Worm (Caenorhabditis elegans) whole organism, L1 larva: Measurements from ENCODE around the gene col-152.

Source experiments
- grh-1 ChIP-seq: fragments of 200-800 bp; sonication (Bioruptor generic); IDR thresholded peaks from 2 replicates; pipeline ENCODE4 v1.3.6; 2022; ENCODE audit warnings: missing genetic modification reagents, missing genetic modification characterization, missing compliant biosample characterization
- mdl-1 ChIP-seq, 2 experiments: fragments of 150-350 bp; optimal IDR thresholded peaks; 2 replicates each; lab custom pipeline; 2014 to 2017; ENCODE audit warnings: missing biosample characterization in 2 of 2, missing genetic modification characterization in 2 of 2, inconsistent platforms in 1 of 2
- skn-1 ChIP-seq: fragments of 150-350 bp; optimal IDR thresholded peaks from 2 replicates; lab custom pipeline; 2014; ENCODE audit warnings: missing biosample characterization, missing genetic modification characterization
- unc-130 ChIP-seq: fragments of 150-350 bp; optimal IDR thresholded peaks from 2 replicates; lab custom pipeline; 2017; ENCODE audit warnings: missing biosample characterization, missing genetic modification characterization, inconsistent platforms

ce11 chrV:10557676-10558075 lies 3.0 kb upstream of the col-152 start, which contains the start of gene best-14:
- TF ChIP-seq skn-1 (tag; lab: Kevin White, UChicago), result no peak
- TF ChIP-seq grh-1 (GFP tag; lab: Robert Waterston, UW), result no peak
- no peak for TF ChIP-seq mdl-1 (tag; optimal IDR thresholded peaks at IDR 0.05; lab: Kevin White, UChicago)
- TF ChIP-seq unc-130 (tag; lab: Kevin White, UChicago), result no peak
